Fruit fly (Drosophila melanogaster) S2 (cell line): ENCODE measurements around the gene Root.

Experiments used
- CG8478 ChIP-seq: fragments of >200 bp; optimal IDR thresholded peaks from 2 replicates; lab custom pipeline; 2018
- CTCF ChIP-seq, 2 experiments: fragments of >200 bp; optimal IDR thresholded peaks; 2 replicates each; lab custom pipeline; 2018

Gene Root

dm6 chr3R:24113070-24113385 lies at the start of gene Root:
TSS of gene Root (plus strand) at chr3R:24113286.
- TF ChIP-seq CTCF (optimal IDR thresholded peaks at IDR 0.05; lab: Kevin White, UChicago) (no peak), CG8478 (no peak)

DNA sequence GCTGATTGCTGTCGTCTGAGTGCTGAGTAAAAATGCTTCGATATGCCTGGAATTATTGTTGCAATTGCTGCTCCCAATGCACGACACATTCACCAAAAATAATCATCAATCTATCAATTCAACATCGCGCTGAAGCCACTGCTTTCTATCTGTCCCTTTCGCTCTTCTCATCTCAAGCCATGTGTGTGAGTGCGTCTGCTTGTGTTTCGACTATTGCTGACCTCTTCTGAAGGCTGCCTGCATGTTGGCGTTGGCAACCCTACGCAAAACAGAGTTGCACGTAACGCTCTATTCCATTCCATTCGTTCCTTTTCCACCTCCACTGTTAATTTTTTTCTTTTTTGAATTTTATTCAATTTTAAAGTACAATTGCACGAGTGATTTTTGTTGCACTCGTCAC lies 47.4 kb upstream of the Root start:
- TF ChIP-seq CTCF (optimal IDR thresholded peaks at IDR 0.05; lab: Kevin White, UChicago) (no peak), CG8478 (no peak)

DNA sequence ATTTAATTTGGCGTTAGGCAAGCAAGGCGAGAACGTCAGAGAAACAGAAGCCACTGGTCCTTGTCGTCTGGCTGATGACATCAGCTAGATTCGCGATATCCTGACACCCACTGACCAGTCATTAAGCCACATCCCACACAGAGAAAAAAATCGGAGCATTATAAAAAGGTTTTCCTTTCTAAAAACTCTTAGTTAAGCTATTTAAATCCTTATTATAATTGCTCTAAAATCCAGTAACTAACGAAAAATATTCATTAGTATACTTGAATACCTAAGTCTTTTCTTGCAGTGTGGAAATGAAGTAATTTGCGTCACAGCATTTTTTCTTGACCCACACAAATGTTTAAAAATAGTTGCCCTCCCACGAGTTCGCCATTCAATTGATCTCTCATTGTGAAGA lies 44.3 kb upstream of the Root start:
- TF ChIP-seq CG8478 (no peak), CTCF (optimal IDR thresholded peaks at IDR 0.05; lab: Kevin White, UChicago) (no peak)

- TF ChIP-seq CG8478 = no peak
- no peak for TF ChIP-seq CTCF (optimal IDR thresholded peaks at IDR 0.05; lab: Kevin White, UChicago)
Measured at dm6 chr3R:24069965-24070364, 43.1 kb upstream of the Root start.

DNA sequence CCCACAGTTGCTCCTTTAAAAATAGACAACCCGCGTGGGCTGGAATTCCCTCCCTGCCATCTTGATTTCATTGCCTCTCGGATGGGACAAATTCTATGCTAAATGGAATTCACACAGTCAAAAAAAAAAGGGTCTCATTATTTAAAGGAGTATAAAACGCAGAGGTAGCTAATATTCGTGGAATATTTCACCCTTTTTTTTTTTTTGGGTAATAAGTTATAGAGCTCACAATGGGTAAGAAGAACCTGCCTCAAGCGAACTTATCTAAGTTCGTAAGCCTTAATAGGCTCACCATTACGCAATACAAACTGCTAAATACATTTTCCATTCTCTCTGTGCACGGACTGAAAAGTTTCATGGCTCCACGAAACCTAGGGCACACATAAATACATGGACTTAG lies 39.4 kb upstream of the Root start:
- no peak for TF ChIP-seq CTCF (optimal IDR thresholded peaks at IDR 0.05; lab: Kevin White, UChicago)
- TF ChIP-seq CG8478 = no peak

dm6 chr3R:24079110-24079509 lies 34.0 kb upstream of the Root start:
- TF ChIP-seq CG8478 (no peak), CTCF (optimal IDR thresholded peaks at IDR 0.05; lab: Kevin White, UChicago) (no peak)

dm6 chr3R:24079613-24080012 lies 33.5 kb upstream of the Root start:
- TF ChIP-seq CG8478 = no peak
- TF ChIP-seq CTCF (optimal IDR thresholded peaks at IDR 0.05; lab: Kevin White, UChicago) = no peak

dm6 chr3R:24084975-24085374 lies 28.1 kb upstream of the Root start:
- TF ChIP-seq CTCF (optimal IDR thresholded peaks at IDR 0.05; lab: Kevin White, UChicago) (no peak), CG8478 (no peak)

dm6 chr3R:24090143-24090542 lies 22.9 kb upstream of the Root start:
- TF ChIP-seq CTCF (optimal IDR thresholded peaks at IDR 0.05; lab: Kevin White, UChicago) = no peak
- TF ChIP-seq CG8478 = no peak

DNA sequence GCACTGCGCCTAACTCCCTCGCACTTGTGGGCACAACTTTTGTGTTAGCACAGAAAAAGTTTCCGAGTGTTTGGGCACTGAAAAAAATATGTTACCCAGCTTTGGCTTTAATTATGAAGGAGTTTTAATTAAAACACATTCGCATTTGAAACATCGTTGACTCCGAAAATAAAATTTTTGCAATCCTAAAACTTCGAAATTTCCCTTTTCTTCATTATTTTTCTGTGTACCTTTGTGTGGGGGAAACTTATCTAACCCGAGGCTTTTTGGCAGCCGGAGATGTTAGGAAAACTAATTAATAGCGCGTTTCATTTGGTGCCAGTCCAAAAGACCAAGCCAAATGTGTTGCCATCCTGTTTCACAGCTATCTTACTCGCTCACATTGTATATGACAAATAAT lies 21.4 kb upstream of the Root start:
- TF ChIP-seq CG8478 (no peak), CTCF (optimal IDR thresholded peaks at IDR 0.05; lab: Kevin White, UChicago) (no peak)

- TF ChIP-seq CTCF (optimal IDR thresholded peaks at IDR 0.05; lab: Kevin White, UChicago) (no peak), CG8478 (no peak)
Measured at dm6 chr3R:24092590-24093151, 20.4 kb upstream of the Root start.

- TF ChIP-seq CG8478 (no peak), CTCF (optimal IDR thresholded peaks at IDR 0.05; lab: Kevin White, UChicago) (no peak)
Measured at dm6 chr3R:24093430-24093829, 19.7 kb upstream of the Root start.

DNA sequence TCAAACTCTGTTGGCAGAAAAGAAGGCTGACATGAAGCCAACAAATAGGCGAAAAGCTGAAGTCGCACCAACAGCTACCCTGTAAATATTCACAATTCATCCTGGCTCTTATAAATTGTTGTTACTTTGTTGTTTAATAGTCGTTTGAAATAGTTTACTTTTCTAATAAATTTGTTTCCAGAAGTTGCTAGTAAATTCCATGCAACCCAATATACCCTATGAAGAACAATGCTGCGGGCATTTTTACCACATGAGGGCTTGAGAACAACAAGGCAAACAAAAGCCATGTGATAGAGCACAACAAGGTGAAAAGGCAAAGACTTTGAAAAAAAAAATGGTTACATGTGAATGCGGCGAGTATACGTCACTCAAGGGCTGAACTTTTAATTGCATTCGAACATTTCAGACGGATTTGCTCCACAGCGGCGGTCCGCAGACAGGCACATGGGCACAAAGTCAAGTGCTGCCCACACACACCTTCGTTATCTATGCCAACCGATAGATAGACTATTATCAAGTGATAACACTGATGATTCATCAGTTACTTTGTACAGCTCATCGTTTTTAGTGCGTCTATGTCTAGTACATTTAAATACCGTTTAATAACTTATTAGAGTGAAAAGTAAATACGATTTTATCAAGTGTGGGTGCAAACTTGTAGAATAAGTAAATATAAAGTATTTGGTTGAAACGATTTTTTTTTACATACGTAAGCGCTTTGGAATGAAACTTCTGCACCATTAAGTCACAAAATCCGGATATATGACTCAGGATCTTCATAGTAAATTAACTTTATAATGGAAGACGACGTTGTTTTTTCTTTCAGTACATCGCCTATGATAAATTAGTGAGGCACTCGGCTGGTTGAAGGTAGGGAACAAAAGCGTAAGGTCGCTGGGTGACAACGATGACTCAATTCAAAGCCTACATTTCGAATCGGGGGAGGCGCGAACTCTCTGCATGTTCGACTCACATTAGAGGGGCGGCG lies 13.8 kb upstream of the Root start:
- TF ChIP-seq CG8478 (no peak), CTCF (optimal IDR thresholded peaks at IDR 0.05; lab: Kevin White, UChicago) (no peak)

- TF ChIP-seq CTCF (optimal IDR thresholded peaks at IDR 0.05; lab: Kevin White, UChicago) = no peak
- TF ChIP-seq CG8478 = no peak
Measured at dm6 chr3R:24100717-24101116, 12.4 kb upstream of the Root start.

- TF ChIP-seq CG8478 = no peak
- no peak for TF ChIP-seq CTCF (optimal IDR thresholded peaks at IDR 0.05; lab: Kevin White, UChicago)
Measured at dm6 chr3R:24101437-24101836, 11.6 kb upstream of the Root start.

- TF ChIP-seq CTCF (optimal IDR thresholded peaks at IDR 0.05; lab: Kevin White, UChicago) = no peak
Measured at dm6 chr3R:24102387-24102786, 10.7 kb upstream of the Root start.

- TF ChIP-seq CTCF (optimal IDR thresholded peaks at IDR 0.05; lab: Kevin White, UChicago) = no peak
- no peak for TF ChIP-seq CG8478
Measured at dm6 chr3R:24103708-24104107, 9.4 kb upstream of the Root start.
